Worm (Caenorhabditis elegans) whole organism, L4 larva: Measurements from ENCODE around the gene ZK822.1.

Experiments
- R02D3.7 ChIP-seq: fragments of 150-350 bp; sonication (generic microtip); optimal IDR thresholded peaks from 3 replicates; lab custom pipeline; 2014; ENCODE audit warnings: missing biosample characterization, missing genetic modification characterization
- daf-12 ChIP-seq: fragments of 150-350 bp; optimal IDR thresholded peaks from 2 replicates; lab custom pipeline; 2014; ENCODE audit warnings: missing biosample characterization, missing genetic modification reagents, missing genetic modification characterization
- lin-38 ChIP-seq: fragments of 200-800 bp; sonication (Bioruptor generic); IDR thresholded peaks from 2 replicates; pipeline ENCODE4 v1.3.6; 2022; ENCODE audit warnings: missing genetic modification reagents, missing genetic modification characterization, missing compliant biosample characterization
- nhr-10 ChIP-seq: fragments of 150-350 bp; optimal IDR thresholded peaks from 2 replicates; lab custom pipeline; 2014; ENCODE audit warnings: missing biosample characterization, missing genetic modification characterization
- nhr-28 ChIP-seq: fragments of 150-350 bp; optimal IDR thresholded peaks from 2 replicates; lab custom pipeline; 2014; ENCODE audit warnings: missing biosample characterization, missing genetic modification characterization
- snpc-4 ChIP-seq: fragments of 150-350 bp; optimal IDR thresholded peaks from 2 replicates; lab custom pipeline; 2014; ENCODE audit warnings: missing biosample characterization, missing genetic modification characterization
- unc-130 ChIP-seq: sonication (generic microtip); optimal IDR thresholded peaks from 2 replicates; lab custom pipeline; 2016; ENCODE audit warnings: missing genetic modification reagents, missing genetic modification characterization, missing compliant biosample characterization
- zfp-2 ChIP-seq: sonication (generic microtip); optimal IDR thresholded peaks from 2 replicates; lab custom pipeline; 2016; ENCODE audit warnings: mild to moderate bottlenecking, missing genetic modification characterization, missing compliant biosample characterization
- ztf-7 ChIP-seq: fragments of 150-350 bp; optimal IDR thresholded peaks from 2 replicates; lab custom pipeline; 2014; ENCODE audit warnings: missing biosample characterization, missing genetic modification characterization

DNA sequence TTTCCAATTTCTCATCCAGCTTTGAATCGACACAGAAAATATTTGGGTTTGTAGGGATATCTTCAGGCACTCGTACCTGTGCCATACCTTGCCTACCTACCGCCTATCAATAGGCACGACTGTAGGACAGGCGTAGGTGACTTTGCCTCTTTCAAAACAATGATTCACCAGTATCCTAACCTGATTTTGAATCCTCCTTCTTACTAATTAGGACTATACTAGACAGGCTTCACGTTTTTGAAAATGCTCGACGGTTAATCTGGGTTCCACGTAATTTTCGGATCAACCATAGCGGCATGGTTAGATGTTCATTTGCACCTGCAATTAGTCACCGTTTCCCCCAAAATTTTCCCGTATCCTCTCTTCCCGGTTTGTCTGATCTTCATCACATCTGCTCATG, 53.5 kb downstream of the ZK822.1 start:
- no peak for TF ChIP-seq nhr-10 (tag; lab: Kevin White, UChicago)
- no peak for TF ChIP-seq daf-12 (tag; lab: Kevin White, UChicago)
- TF ChIP-seq snpc-4 (tag; lab: Kevin White, UChicago), result no peak
- no peak for TF ChIP-seq zfp-2 (tag; lab: Kevin White, UChicago)
- no peak for TF ChIP-seq lin-38 (GFP tag; lab: Robert Waterston, UW)
- no peak for TF ChIP-seq nhr-28 (tag; lab: Kevin White, UChicago)
- TF ChIP-seq ztf-7, result no peak
- TF ChIP-seq R02D3.7, result no peak
- TF ChIP-seq unc-130 (GFP tag; lab: Kevin White, UChicago), result no peak
